2 fruit fly cellular contexts compared by ENCODE assay signal in genomic region chr3L:16893647-16894046, dm6.
TF ChIP-seq lines count a peak whose summit lies in the region.

No protein-coding gene starts in this region.

TF ChIP-seq in whole organism, embryonic, 481 proteins besides CTCF, POLR2A, EP300 and RAD21 (continued from another document and continues in another):
- TF ChIP-seq CG7556 (GFP tag; optimal IDR thresholded peaks at IDR 0.05; lab: Kevin White, UChicago), result peak; percentile 27
- TF ChIP-seq slbo (GFP tag; IDR thresholded peaks at IDR 0.05; lab: Robert Waterston, UW), result peak; percentile 50; the same call in 1 of the 2 replicates
- no peak for TF ChIP-seq otp (GFP tag; IDR thresholded peaks at IDR 0.05; lab: Robert Waterston, UW)
- TF ChIP-seq Kr (GFP tag; optimal IDR thresholded peaks at IDR 0.05; lab: Kevin White, UChicago), result no peak
- TF ChIP-seq CG12659 (GFP tag; optimal IDR thresholded peaks at IDR 0.05; lab: Kevin White, UChicago), result peak; percentile 18
- no peak for TF ChIP-seq Bteb2 (GFP tag; optimal IDR thresholded peaks at IDR 0.05; lab: Kevin White, UChicago)
- no peak for TF ChIP-seq scrt (GFP tag; optimal IDR thresholded peaks at IDR 0.05; lab: Kevin White, UChicago)
- TF ChIP-seq peb (GFP tag; IDR thresholded peaks at IDR 0.05; lab: Robert Waterston, UW), result no peak
- TF ChIP-seq onecut (GFP tag; IDR thresholded peaks at IDR 0.05; lab: Robert Waterston, UW), result no peak
- peak; percentile 21 for TF ChIP-seq nmo (GFP tag; optimal IDR thresholded peaks at IDR 0.05; lab: Kevin White, UChicago)
- TF ChIP-seq lab (GFP tag; optimal IDR thresholded peaks at IDR 0.05; lab: Kevin White, UChicago), result peak; percentile 64
- no peak for TF ChIP-seq CG6683 (GFP tag; optimal IDR thresholded peaks at IDR 0.05; lab: Kevin White, UChicago)
- no peak for TF ChIP-seq ro (GFP tag; IDR thresholded peaks at IDR 0.05; lab: Robert Waterston, UW)
- peak; percentile 5 for TF ChIP-seq CG6765 (GFP tag; optimal IDR thresholded peaks at IDR 0.05; lab: Kevin White, UChicago)
- TF ChIP-seq zf30C (GFP tag; optimal IDR thresholded peaks at IDR 0.05; lab: Kevin White, UChicago), result no peak
- TF ChIP-seq CG30403 (GFP tag; optimal IDR thresholded peaks at IDR 0.05; lab: Kevin White, UChicago), result peak; percentile 1
- no peak for TF ChIP-seq Fer2 (tag; optimal IDR thresholded peaks at IDR 0.05; lab: Kevin White, UChicago)
- peak; percentile 22 for TF ChIP-seq Sox102F (GFP tag; optimal IDR thresholded peaks at IDR 0.05; lab: Kevin White, UChicago)
- peak; percentile 41 for TF ChIP-seq CoRest (tag; optimal IDR thresholded peaks at IDR 0.05; lab: Kevin White, UChicago)
- no peak for TF ChIP-seq CG2116 (GFP tag; optimal IDR thresholded peaks at IDR 0.05; lab: Kevin White, UChicago)
- TF ChIP-seq her (GFP tag; optimal IDR thresholded peaks at IDR 0.05; lab: Kevin White, UChicago), result no peak
- TF ChIP-seq Ptx1 (GFP tag; IDR thresholded peaks at IDR 0.05; lab: Robert Waterston, UW), result peak; percentile 41; the same call in 1 of the 2 replicates
- no peak for TF ChIP-seq pzg (GFP tag; optimal IDR thresholded peaks at IDR 0.05; lab: Kevin White, UChicago)
- TF ChIP-seq salm (tag; optimal IDR thresholded peaks at IDR 0.05; lab: Kevin White, UChicago), result no peak
- peak; percentile 1 for TF ChIP-seq gro (GFP tag; optimal IDR thresholded peaks at IDR 0.05; lab: Kevin White, UChicago)
- no peak for TF ChIP-seq CG17568 (GFP tag; optimal IDR thresholded peaks at IDR 0.05; lab: Kevin White, UChicago)
- TF ChIP-seq Hmr (GFP tag; optimal IDR thresholded peaks at IDR 0.05; lab: Kevin White, UChicago), result peak; percentile 31
- TF ChIP-seq pho (GFP tag; optimal IDR thresholded peaks at IDR 0.05; lab: Kevin White, UChicago), result no peak
- peak; percentile 1 for TF ChIP-seq Oli (tag; optimal IDR thresholded peaks at IDR 0.05; lab: Kevin White, UChicago)
- no peak for TF ChIP-seq Nf-YA (GFP tag; IDR thresholded peaks at IDR 0.05; lab: Robert Waterston, UW)
- TF ChIP-seq CG15011 (GFP tag; optimal IDR thresholded peaks at IDR 0.05; lab: Kevin White, UChicago), result peak; percentile 25
- TF ChIP-seq Atf6 (GFP tag; IDR thresholded peaks at IDR 0.05; lab: Robert Waterston, UW), result peak; percentile 10; the same call in 1 of the 2 replicates
- TF ChIP-seq CG3995 (GFP tag; optimal IDR thresholded peaks at IDR 0.05; lab: Kevin White, UChicago), result no peak
- TF ChIP-seq CG8924 (tag; optimal IDR thresholded peaks at IDR 0.05; lab: Kevin White, UChicago), result peak; percentile 23
- peak; percentile 40; the same call in 1 of the 3 replicates for TF ChIP-seq dysf (GFP tag; IDR thresholded peaks at IDR 0.05; lab: Robert Waterston, UW)
- TF ChIP-seq CG12769 (tag; optimal IDR thresholded peaks at IDR 0.05; lab: Kevin White, UChicago), result peak; percentile 7
- peak; percentile 30 for TF ChIP-seq D19B (GFP tag; optimal IDR thresholded peaks at IDR 0.05; lab: Kevin White, UChicago)
- peak; percentile 10 for TF ChIP-seq CG17359 (tag; optimal IDR thresholded peaks at IDR 0.05; lab: Kevin White, UChicago)
- TF ChIP-seq CG7928 (GFP tag; optimal IDR thresholded peaks at IDR 0.05; lab: Kevin White, UChicago), result no peak
- TF ChIP-seq row (GFP tag; IDR thresholded peaks at IDR 0.05; lab: Robert Waterston, UW), result peak; percentile 58
- no peak for TF ChIP-seq CG11456 (GFP tag; IDR thresholded peaks at IDR 0.05; lab: Robert Waterston, UW)
- TF ChIP-seq unpg (GFP tag; optimal IDR thresholded peaks at IDR 0.05; lab: Kevin White, UChicago), result peak; percentile 15
- no peak for TF ChIP-seq ind (GFP tag; optimal IDR thresholded peaks at IDR 0.05; lab: Kevin White, UChicago)
- peak; percentile 36 for TF ChIP-seq lilli (GFP tag; optimal IDR thresholded peaks at IDR 0.05; lab: Kevin White, UChicago)
- TF ChIP-seq CG16815 (GFP tag; optimal IDR thresholded peaks at IDR 0.05; lab: Kevin White, UChicago), result no peak
- TF ChIP-seq CG6272 (GFP tag; IDR thresholded peaks at IDR 0.05; lab: Robert Waterston, UW), result no peak
- peak; percentile 6 for TF ChIP-seq Fer1 (GFP tag; optimal IDR thresholded peaks at IDR 0.05; lab: Kevin White, UChicago)
- no peak for TF ChIP-seq CG6791 (GFP tag; IDR thresholded peaks at IDR 0.05; lab: Robert Waterston, UW; ENCODE audit: partially characterized antibody)
- no peak for TF ChIP-seq GATAe (GFP tag; conservative IDR thresholded peaks at IDR 0.05; lab: Robert Waterston, UW)
- 0 out of 2 replicates have a peak, but pooled peaks have one; percentile 33 for TF ChIP-seq seq (GFP tag; IDR thresholded peaks at IDR 0.05; lab: Robert Waterston, UW)
- peak; percentile 32 for TF ChIP-seq CG13424 (tag; optimal IDR thresholded peaks at IDR 0.05; lab: Kevin White, UChicago)
- TF ChIP-seq ssp (GFP tag; IDR thresholded peaks at IDR 0.05; lab: Robert Waterston, UW), result no peak
- peak; percentile 9 for TF ChIP-seq CG9727 (GFP tag; optimal IDR thresholded peaks at IDR 0.05; lab: Kevin White, UChicago)
- no peak for TF ChIP-seq CG18011 (GFP tag; optimal IDR thresholded peaks at IDR 0.05; lab: Kevin White, UChicago)
- no peak for TF ChIP-seq CG8290 (GFP tag; optimal IDR thresholded peaks at IDR 0.05; lab: Kevin White, UChicago)
- TF ChIP-seq CG8290 (tag; optimal IDR thresholded peaks at IDR 0.05; lab: Kevin White, UChicago), result peak in 1 of 2 experiments; percentile 14
- no peak for TF ChIP-seq pfk (GFP tag; optimal IDR thresholded peaks at IDR 0.05; lab: Kevin White, UChicago)
- TF ChIP-seq caup (GFP tag; optimal IDR thresholded peaks at IDR 0.05; lab: Kevin White, UChicago; ENCODE audit: severe bottlenecking), result peak; percentile 33
- TF ChIP-seq gem (tag; optimal IDR thresholded peaks at IDR 0.05; lab: Kevin White, UChicago), result peak; percentile 54
- TF ChIP-seq CG14710 (tag; optimal IDR thresholded peaks at IDR 0.05; lab: Kevin White, UChicago), result no peak
- TF ChIP-seq CG3281 (GFP tag; optimal IDR thresholded peaks at IDR 0.05; lab: Kevin White, UChicago), result peak; percentile 35
- no peak for TF ChIP-seq slp2 (GFP tag; optimal IDR thresholded peaks at IDR 0.05; lab: Kevin White, UChicago)
- no peak for TF ChIP-seq dimm (GFP tag; IDR thresholded peaks at IDR 0.05; lab: Robert Waterston, UW)
- TF ChIP-seq CG15514 (GFP tag; optimal IDR thresholded peaks at IDR 0.05; lab: Kevin White, UChicago), result peak; percentile 19
- TF ChIP-seq CG9437 (GFP tag; optimal IDR thresholded peaks at IDR 0.05; lab: Kevin White, UChicago), result no peak
- TF ChIP-seq Dll (GFP tag; IDR thresholded peaks at IDR 0.05; lab: Robert Waterston, UW; ENCODE audit: partially characterized antibody), result no peak
- no peak for TF ChIP-seq tx (GFP tag; optimal IDR thresholded peaks at IDR 0.05; lab: Kevin White, UChicago)

TF ChIP-seq in whole organism, prepupa, 60 proteins besides CTCF, POLR2A, EP300 and RAD21 (continued from another document):
- TF ChIP-seq CG16779 (tag; optimal IDR thresholded peaks at IDR 0.05; lab: Kevin White, UChicago) (no peak), dac (GFP tag; optimal IDR thresholded peaks at IDR 0.05; lab: Kevin White, UChicago) (no peak), Sox102F (GFP tag; optimal IDR thresholded peaks at IDR 0.05; lab: Kevin White, UChicago) (no peak), CG6854 (GFP tag; optimal IDR thresholded peaks at IDR 0.05; lab: Kevin White, UChicago) (no peak), Hr39 (GFP tag; optimal IDR thresholded peaks at IDR 0.05; lab: Kevin White, UChicago) (no peak), topi (GFP tag; optimal IDR thresholded peaks at IDR 0.05; lab: Kevin White, UChicago) (no peak), eg (GFP tag; IDR thresholded peaks at IDR 0.05; lab: Robert Waterston, UW) (0 out of 3 replicates have a peak, but pooled peaks have one; percentile 47), salr (GFP tag; optimal IDR thresholded peaks at IDR 0.05; lab: Kevin White, UChicago) (no peak), CG32006 (GFP tag; optimal IDR thresholded peaks at IDR 0.05; lab: Kevin White, UChicago) (peak; percentile 42), Blimp-1 (GFP tag; optimal IDR thresholded peaks at IDR 0.05; lab: Kevin White, UChicago) (no peak), CG9139 (GFP tag; optimal IDR thresholded peaks at IDR 0.05; lab: Kevin White, UChicago) (no peak), vri (GFP tag; optimal IDR thresholded peaks at IDR 0.05; lab: Kevin White, UChicago) (no peak), fd59A (GFP tag; optimal IDR thresholded peaks at IDR 0.05; lab: Kevin White, UChicago) (no peak), OdsH (GFP tag; optimal IDR thresholded peaks at IDR 0.05; lab: Kevin White, UChicago) (peak; percentile 29), CG11902 (GFP tag; optimal IDR thresholded peaks at IDR 0.05; lab: Kevin White, UChicago) (no peak), Eip93F (GFP tag; optimal IDR thresholded peaks at IDR 0.05; lab: Kevin White, UChicago) (no peak), fd85E (GFP tag; optimal IDR thresholded peaks at IDR 0.05; lab: Kevin White, UChicago) (no peak), CG1621 (tag; optimal IDR thresholded peaks at IDR 0.05; lab: Kevin White, UChicago) (no peak), Lpt (GFP tag; optimal IDR thresholded peaks at IDR 0.05; lab: Kevin White, UChicago) (no peak), fkh (GFP tag; optimal IDR thresholded peaks at IDR 0.05; lab: Kevin White, UChicago) (no peak), lz (GFP tag; optimal IDR thresholded peaks at IDR 0.05; lab: Kevin White, UChicago) (no peak)
TF ChIP-seq in whole organism, prepupa: peak in this region for 9.
